Worm (Caenorhabditis elegans): ENCODE results near the gene valv-1.

valv-1 gene

ce11 chrIV:7453661-7454159, 8.6 kb upstream of the valv-1 start:
- no peak for TF ChIP-seq nhr-237 (tag; optimal IDR thresholded peaks at IDR 0.05)
- no peak for TF ChIP-seq elt-1 (tag; optimal IDR thresholded peaks at IDR 0.05)
- TF ChIP-seq mml-1 (tag; optimal IDR thresholded peaks at IDR 0.05): no peak
- TF ChIP-seq daf-12 (tag; optimal IDR thresholded peaks at IDR 0.05): no peak
- peak; percentile 20 for TF ChIP-seq lin-39 (tag; optimal IDR thresholded peaks at IDR 0.05)

- no peak for TF ChIP-seq nhr-77 (tag; optimal IDR thresholded peaks at IDR 0.05)
- no peak for TF ChIP-seq nhr-43 (tag; optimal IDR thresholded peaks at IDR 0.05; ENCODE audit: poor library complexity, severe bottlenecking)
- TF ChIP-seq fkh-10 (GFP tag; optimal IDR thresholded peaks at IDR 0.05): no peak
- no peak for TF ChIP-seq elt-3 (tag; optimal IDR thresholded peaks at IDR 0.05)
- TF ChIP-seq pha-4 (tag; optimal IDR thresholded peaks at IDR 0.05): no peak
- TF ChIP-seq hmg-11 (tag; optimal IDR thresholded peaks at IDR 0.05): no peak
- no peak for TF ChIP-seq lsy-12 (tag; optimal IDR thresholded peaks at IDR 0.05)
- TF ChIP-seq elt-1 (tag; optimal IDR thresholded peaks at IDR 0.05): no peak
- no peak for TF ChIP-seq zag-1 (tag; optimal IDR thresholded peaks at IDR 0.05)
- TF ChIP-seq pqm-1 (tag; optimal IDR thresholded peaks at IDR 0.05): no peak
- no peak for TF ChIP-seq eor-1 (tag; optimal IDR thresholded peaks at IDR 0.05)
- TF ChIP-seq egl-27 (tag; optimal IDR thresholded peaks at IDR 0.05): no peak
- TF ChIP-seq ZK546.5 (tag; optimal IDR thresholded peaks at IDR 0.05): no peak
- no peak for TF ChIP-seq daf-12 (tag; optimal IDR thresholded peaks at IDR 0.05)
- no peak for TF ChIP-seq R02D3.7 (tag; optimal IDR thresholded peaks at IDR 0.05)
- no peak for TF ChIP-seq mml-1 (tag; optimal IDR thresholded peaks at IDR 0.05)
- no peak for TF ChIP-seq nhr-23 (tag; optimal IDR thresholded peaks at IDR 0.05)
- TF ChIP-seq nhr-25 (tag; optimal IDR thresholded peaks at IDR 0.05): no peak
- no peak for TF ChIP-seq nhr-67 (tag; optimal IDR thresholded peaks at IDR 0.05)
- no peak for TF ChIP-seq ceh-9 (tag; optimal IDR thresholded peaks at IDR 0.05)
Measured at ce11 chrIV:7451345-7451744, 6.2 kb upstream of the valv-1 start, which contains the start of gene tes-1. Gene tes-1 (minus strand): TSS chrIV:7451445.

- TF ChIP-seq fos-1 (tag; optimal IDR thresholded peaks at IDR 0.05) (no peak), egl-5 (tag; optimal IDR thresholded peaks at IDR 0.05) (no peak), elt-2 (tag; optimal IDR thresholded peaks at IDR 0.05) (no peak), skn-1 (tag; optimal IDR thresholded peaks at IDR 0.05) (no peak), ztf-11 (tag; optimal IDR thresholded peaks at IDR 0.05) (no peak), mml-1 (tag; optimal IDR thresholded peaks at IDR 0.05) (no peak), ceh-9 (tag; optimal IDR thresholded peaks at IDR 0.05) (no peak), ama-1 (optimal IDR thresholded peaks at IDR 0.05) (no peak), ceh-82 (tag; optimal IDR thresholded peaks at IDR 0.05) (no peak), R02D3.7 (tag; optimal IDR thresholded peaks at IDR 0.05) (no peak), nhr-77 (tag; optimal IDR thresholded peaks at IDR 0.05) (no peak), aly-2 (tag; optimal IDR thresholded peaks at IDR 0.05) (no peak), nhr-12 (tag; optimal IDR thresholded peaks at IDR 0.05) (no peak), nhr-23 (tag; optimal IDR thresholded peaks at IDR 0.05) (no peak), snpc-4 (tag; optimal IDR thresholded peaks at IDR 0.05) (no peak), ZK546.5 (tag; optimal IDR thresholded peaks at IDR 0.05) (no peak), nhr-76 (tag; optimal IDR thresholded peaks at IDR 0.05) (no peak), elt-1 (tag; optimal IDR thresholded peaks at IDR 0.05) (no peak)
Measured at ce11 chrIV:7447556-7447955, 2.4 kb upstream of the valv-1 start, which contains the start of gene B0496.2. Gene B0496.2 (plus strand): TSS chrIV:7447856.

ce11 chrIV:7445995-7446394, 859 bp upstream of the valv-1 start, which contains the start of gene B0496.1:
Gene B0496.1 (plus strand): TSS chrIV:7446295.
- TF ChIP-seq mdl-1 (tag; optimal IDR thresholded peaks at IDR 0.05) (no peak), nhr-12 (tag; optimal IDR thresholded peaks at IDR 0.05) (no peak), unc-39 (tag; optimal IDR thresholded peaks at IDR 0.05) (no peak), elt-1 (tag; optimal IDR thresholded peaks at IDR 0.05) (no peak), ama-1 (optimal IDR thresholded peaks at IDR 0.05) (no peak)

ce11 chrIV:7440238-7440637, 4.9 kb downstream of the valv-1 start:
- no peak for TF ChIP-seq pqm-1 (tag; optimal IDR thresholded peaks at IDR 0.05)
- peak; percentile 20 for TF ChIP-seq elt-2 (tag; optimal IDR thresholded peaks at IDR 0.05)
- TF ChIP-seq nhr-43 (tag; optimal IDR thresholded peaks at IDR 0.05; ENCODE audit: poor library complexity, severe bottlenecking): peak; percentile 8
